Worm (Caenorhabditis elegans): ENCODE measurements around the gene slc-25A21.
A peak's percentile ranks its signal among the peaks of the same experiment; 100 is the strongest.

- TF ChIP-seq nhr-76 (tag; optimal IDR thresholded peaks at IDR 0.05) (no peak), C16A3.4 (tag; optimal IDR thresholded peaks at IDR 0.05) (peak; percentile 79), lin-13 (GFP tag; optimal IDR thresholded peaks at IDR 0.05) (peak; percentile 25), tbx-2 (tag; optimal IDR thresholded peaks at IDR 0.05) (peak; percentile 76), pag-3 (tag; optimal IDR thresholded peaks at IDR 0.05; ENCODE audit: borderline replicate concordance, insufficient read depth) (no peak), ztf-11 (tag; optimal IDR thresholded peaks at IDR 0.05) (peak in 1 of 2 experiments; percentile 54), unc-130 (tag; optimal IDR thresholded peaks at IDR 0.05) (no peak), vab-15 (tag; optimal IDR thresholded peaks at IDR 0.05) (no peak), nhr-237 (tag; optimal IDR thresholded peaks at IDR 0.05) (peak; percentile 2), elt-2 (tag; optimal IDR thresholded peaks at IDR 0.05) (peak; percentile 54)
Measured at ce11 chrX:16209660-16210059, 20.0 kb downstream of the slc-25A21 start.
